Fruit fly (Drosophila melanogaster) whole organism, embryonic: ENCODE results near the gene CG34269.

Experiments
- Atf6 ChIP-seq: fragments of 200-800 bp; sonication (Bioruptor generic); IDR thresholded peaks from 2 replicates; pipeline ENCODE4 v1.3.6; 2022; ENCODE audit warnings: missing biosample characterization, missing genetic modification characterization
- CG10274 ChIP-seq: fragments of 200-800 bp; sonication (Bioruptor generic); optimal IDR thresholded peaks from 3 replicates; lab custom pipeline; 2017; ENCODE audit warnings: missing biosample characterization, mild to moderate bottlenecking, missing genetic modification characterization
- CG10654 ChIP-seq: fragments of 200-800 bp; sonication (Bioruptor generic); optimal IDR thresholded peaks from 2 replicates; lab custom pipeline; 2016; ENCODE audit warnings: missing biosample characterization, missing genetic modification characterization
- CG11504 ChIP-seq: fragments of 200-800 bp; sonication (Bioruptor generic); optimal IDR thresholded peaks from 3 replicates; lab custom pipeline; 2019; ENCODE audit warnings: missing biosample characterization, mild to moderate bottlenecking, missing genetic modification characterization, moderate library complexity
- CG12155 ChIP-seq: fragments of 200-800 bp; sonication (Bioruptor generic); optimal IDR thresholded peaks from 3 replicates; lab custom pipeline; 2016; ENCODE audit warnings: missing biosample characterization, missing genetic modification characterization
- CG12236 ChIP-seq: fragments of 200-800 bp; sonication (Bioruptor generic); optimal IDR thresholded peaks from 2 replicates; lab custom pipeline; 2016; ENCODE audit warnings: missing biosample characterization, missing genetic modification characterization
- CG13123 ChIP-seq: fragments of 200-800 bp; sonication (Bioruptor generic); optimal IDR thresholded peaks from 2 replicates; lab custom pipeline; 2016; ENCODE audit warnings: missing biosample characterization, missing genetic modification characterization
- CG17328 ChIP-seq: fragments of 200-800 bp; sonication (Bioruptor generic); IDR thresholded peaks from 2 replicates; pipeline ENCODE4 v1.3.6; 2022; ENCODE audit warnings: missing biosample characterization, missing genetic modification characterization
- CG18619 ChIP-seq: fragments of 200-800 bp; sonication (Bioruptor generic); optimal IDR thresholded peaks from 3 replicates; lab custom pipeline; 2017; ENCODE audit warnings: missing biosample characterization, mild to moderate bottlenecking, missing genetic modification characterization
- CG31224 ChIP-seq: fragments of 200-800 bp; sonication (Bioruptor generic); IDR thresholded peaks from 2 replicates; pipeline ENCODE4 v1.3.6; 2022; ENCODE audit warnings: missing biosample characterization, missing genetic modification characterization
- CG3838 ChIP-seq: fragments of 200-800 bp; sonication (Bioruptor generic); optimal IDR thresholded peaks from 3 replicates; lab custom pipeline; 2016; ENCODE audit warnings: missing biosample characterization, missing genetic modification characterization
- CG4730 ChIP-seq: fragments of 200-800 bp; sonication (Bioruptor generic); IDR thresholded peaks from 2 replicates; pipeline ENCODE4 v1.3.6; 2022; ENCODE audit warnings: missing biosample characterization, missing genetic modification characterization
- CG7357 ChIP-seq: fragments of 200-800 bp; sonication (Bioruptor generic); IDR thresholded peaks from 3 replicates; pipeline ENCODE4 v1.3.6; 2022; ENCODE audit warnings: missing biosample characterization, missing genetic modification characterization
- CG7786 ChIP-seq: fragments of 200-800 bp; sonication (Bioruptor generic); optimal IDR thresholded peaks from 2 replicates; lab custom pipeline; 2016; ENCODE audit warnings: missing biosample characterization, missing genetic modification characterization
- CG7987 ChIP-seq: fragments of 200-800 bp; sonication (Bioruptor generic); optimal IDR thresholded peaks from 2 replicates; lab custom pipeline; 2018; ENCODE audit warnings: missing biosample characterization, mild to moderate bottlenecking, missing genetic modification characterization, moderate library complexity
- CG8281 ChIP-seq: fragments of 200-800 bp; sonication (Bioruptor generic); optimal IDR thresholded peaks from 2 replicates; lab custom pipeline; 2018; ENCODE audit warnings: missing biosample characterization, mild to moderate bottlenecking, missing genetic modification characterization, moderate library complexity
- CG8290 ChIP-seq, 3 experiments: fragments of 200-800 bp; sonication (Bioruptor generic); optimal IDR thresholded peaks; 2 replicates each; lab custom pipeline; 2016 to 2019; ENCODE audit warnings: missing biosample characterization in 3 of 3, missing genetic modification characterization in 3 of 3, mild to moderate bottlenecking in 2 of 3, moderate library complexity in 1 of 3
- CkIIα-i1 ChIP-seq: fragments of 200-800 bp; sonication (Bioruptor generic); IDR thresholded peaks from 2 replicates; pipeline ENCODE4 v1.3.6; 2022; ENCODE audit warnings: missing biosample characterization, missing genetic modification characterization
- Eip74EF ChIP-seq, 2 experiments: fragments of 200-800 bp in 1 of 2; fragments of >200 bp in 1 of 2; sonication (Bioruptor generic) in 1 of 2; optimal IDR thresholded peaks; 2 replicates each; lab custom pipeline; 2017 to 2019; ENCODE audit warnings: missing biosample characterization in 2 of 2, missing genetic modification characterization in 2 of 2, mild to moderate bottlenecking in 1 of 2, moderate library complexity in 1 of 2
- Elba2 ChIP-seq: fragments of 200-800 bp; sonication (Bioruptor generic); optimal IDR thresholded peaks from 3 replicates; lab custom pipeline; 2016; ENCODE audit warnings: missing biosample characterization, missing genetic modification characterization
- Ets97D ChIP-seq: fragments of 200-800 bp; sonication (Bioruptor generic); optimal IDR thresholded peaks from 3 replicates; lab custom pipeline; 2016; ENCODE audit warnings: missing biosample characterization, missing genetic modification characterization
- Fer3 ChIP-seq: fragments of 200-800 bp; sonication (Bioruptor generic); optimal IDR thresholded peaks from 2 replicates; lab custom pipeline; 2018; ENCODE audit warnings: missing biosample characterization, mild to moderate bottlenecking, missing genetic modification characterization, moderate library complexity
- H15 ChIP-seq: fragments of 200-800 bp; sonication (Bioruptor generic); IDR thresholded peaks from 3 replicates; pipeline ENCODE4 v1.3.6; 2022; ENCODE audit warnings: missing biosample characterization, missing genetic modification characterization
- HLH3B ChIP-seq: fragments of 200-800 bp; sonication (Bioruptor generic); IDR thresholded peaks from 2 replicates; pipeline ENCODE4 v1.3.6; 2022; ENCODE audit warnings: missing biosample characterization, missing genetic modification characterization
- HmgD ChIP-seq: fragments of 200-800 bp; sonication (Bioruptor generic); optimal IDR thresholded peaks from 3 replicates; lab custom pipeline; 2016; ENCODE audit warnings: missing biosample characterization, missing genetic modification characterization
- HmgZ ChIP-seq: fragments of 200-800 bp; sonication (Bioruptor generic); optimal IDR thresholded peaks from 2 replicates; lab custom pipeline; 2018; ENCODE audit warnings: missing biosample characterization, mild to moderate bottlenecking, missing genetic modification characterization
- Hr78 ChIP-seq, 2 experiments: fragments of 200-800 bp in 1 of 2; fragments of >200 bp in 1 of 2; sonication (Bioruptor generic) in 1 of 2; optimal IDR thresholded peaks; 2 replicates each; lab custom pipeline; 2017 to 2019; ENCODE audit warnings: missing biosample characterization in 2 of 2, missing genetic modification characterization in 2 of 2, mild to moderate bottlenecking in 1 of 2, moderate library complexity in 1 of 2
- Max ChIP-seq: fragments of 200-800 bp; sonication (Bioruptor generic); optimal IDR thresholded peaks from 2 replicates; lab custom pipeline; 2016; ENCODE audit warnings: missing biosample characterization, mild to moderate bottlenecking, missing genetic modification characterization
- Optix ChIP-seq: fragments of 200-800 bp; sonication (Bioruptor generic); IDR thresholded peaks from 3 replicates; pipeline ENCODE4 v1.3.6; 2022; ENCODE audit warnings: missing biosample characterization, missing genetic modification characterization
- Poxn ChIP-seq: fragments of 200-800 bp; sonication (Bioruptor generic); IDR thresholded peaks from 2 replicates; pipeline ENCODE4 v1.3.6; 2022; ENCODE audit warnings: missing biosample characterization, missing genetic modification characterization
- bcd ChIP-seq: fragments of 200-800 bp; sonication (Bioruptor generic); optimal IDR thresholded peaks from 2 replicates; lab custom pipeline; 2017; ENCODE audit warnings: missing biosample characterization, mild to moderate bottlenecking, missing genetic modification characterization
- bigmax ChIP-seq: fragments of 200-800 bp; sonication (Bioruptor generic); optimal IDR thresholded peaks from 2 replicates; lab custom pipeline; 2018; ENCODE audit warnings: missing biosample characterization, mild to moderate bottlenecking, missing genetic modification characterization
- btn ChIP-seq: fragments of 200-800 bp; sonication (Bioruptor generic); optimal IDR thresholded peaks from 2 replicates; lab custom pipeline; 2016; ENCODE audit warnings: missing biosample characterization, missing genetic modification characterization
- chinmo ChIP-seq: fragments of 200-800 bp; sonication (Bioruptor generic); IDR thresholded peaks from 4 replicates; pipeline ENCODE4 v1.3.6; 2022; ENCODE audit warnings: missing biosample characterization, missing genetic modification characterization; ENCODE audit not compliant: partially characterized antibody
- crc ChIP-seq: fragments of 200-800 bp; sonication (Bioruptor generic); optimal IDR thresholded peaks from 2 replicates; lab custom pipeline; 2016; ENCODE audit warnings: missing biosample characterization, missing genetic modification characterization
- fd102C ChIP-seq: fragments of 200-800 bp; sonication (Bioruptor generic); optimal IDR thresholded peaks from 2 replicates; lab custom pipeline; 2018; ENCODE audit warnings: missing biosample characterization, mild to moderate bottlenecking, missing genetic modification characterization, moderate library complexity
- gfzf ChIP-seq: fragments of 200-800 bp; sonication (Bioruptor generic); optimal IDR thresholded peaks from 2 replicates; lab custom pipeline; 2016; ENCODE audit warnings: missing biosample characterization, mild to moderate bottlenecking, missing genetic modification characterization, moderate library complexity
- kni ChIP-seq: fragments of 200-800 bp; sonication (Bioruptor generic); optimal IDR thresholded peaks from 3 replicates; lab custom pipeline; 2017; ENCODE audit warnings: mild to moderate bottlenecking, missing biosample characterization, missing genetic modification reagents, missing genetic modification characterization
- lab ChIP-seq: fragments of 200-800 bp; sonication (Bioruptor generic); optimal IDR thresholded peaks from 3 replicates; lab custom pipeline; 2017; ENCODE audit warnings: missing biosample characterization, missing genetic modification characterization, mild to moderate bottlenecking, moderate library complexity, missing genetic modification reagents
- lola ChIP-seq, 3 experiments: fragments of >200 bp in 2 of 3; fragments of 200-800 bp in 1 of 3; sonication (Bioruptor generic) in 1 of 3; optimal IDR thresholded peaks; 2 replicates each; lab custom pipeline; 2017 to 2019; ENCODE audit warnings: missing biosample characterization in 3 of 3, missing genetic modification characterization in 3 of 3, mild to moderate bottlenecking in 1 of 3, moderate library complexity in 1 of 3
- nom ChIP-seq: fragments of 200-800 bp; sonication (Bioruptor generic); optimal IDR thresholded peaks from 2 replicates; lab custom pipeline; 2017; ENCODE audit warnings: missing biosample characterization, missing genetic modification characterization, mild to moderate bottlenecking, moderate library complexity, missing genetic modification reagents
- repo ChIP-seq: fragments of 200-800 bp; sonication (Bioruptor generic); optimal IDR thresholded peaks from 2 replicates; lab custom pipeline; 2016; ENCODE audit warnings: missing biosample characterization, missing genetic modification characterization
- run ChIP-seq: fragments of 200-800 bp; sonication (Bioruptor generic); optimal IDR thresholded peaks from 3 replicates; lab custom pipeline; 2018; ENCODE audit warnings: missing biosample characterization, mild to moderate bottlenecking, missing genetic modification characterization
- tap ChIP-seq: fragments of 200-800 bp; optimal IDR thresholded peaks from 3 replicates; lab custom pipeline; 2019; ENCODE audit warnings: missing biosample characterization, mild to moderate bottlenecking, missing genetic modification characterization, moderate library complexity
- tll ChIP-seq, 2 experiments: fragments of 200-800 bp in 1 of 2; fragments of >200 bp in 1 of 2; sonication (Bioruptor generic) in 1 of 2; optimal IDR thresholded peaks; 2 replicates each; lab custom pipeline; 2017 to 2019; ENCODE audit warnings: missing biosample characterization in 2 of 2, missing genetic modification characterization in 2 of 2, mild to moderate bottlenecking in 1 of 2, moderate library complexity in 1 of 2
- vvl ChIP-seq: fragments of 200-800 bp; sonication (Bioruptor generic); IDR thresholded peaks from 2 replicates; pipeline ENCODE4 v1.3.6; 2022; ENCODE audit warnings: missing biosample characterization, missing genetic modification characterization
- zf30C ChIP-seq: fragments of 200-800 bp; sonication (Bioruptor generic); optimal IDR thresholded peaks from 3 replicates; lab custom pipeline; 2018; ENCODE audit warnings: missing biosample characterization, mild to moderate bottlenecking, missing genetic modification characterization
- zfh1 ChIP-seq: fragments of 200-800 bp; sonication (Bioruptor generic); IDR thresholded peaks from 3 replicates; pipeline ENCODE4 v1.3.6; 2022; ENCODE audit warnings: missing biosample characterization, missing genetic modification characterization

Gene CG34269

dm6 chr3L:557294-557693 lies 29.2 kb downstream of the CG34269 start (continued):
- TF ChIP-seq Poxn (GFP tag; lab: Robert Waterston, UW) (peak; percentile 42; the same call in 1 of the 2 replicates), CG7987 (no peak), zf30C (GFP tag; lab: Kevin White, UChicago) (no peak), HLH3B (GFP tag; lab: Robert Waterston, UW) (peak; percentile 39; the same call in 1 of the 2 replicates), Max (GFP tag; lab: Kevin White, UChicago) (no peak), CG18619 (GFP tag; lab: Kevin White, UChicago) (peak; percentile 35), CG12155 (GFP tag; lab: Kevin White, UChicago) (peak; percentile 40), H15 (GFP tag; lab: Robert Waterston, UW) (0 out of 3 replicates have a peak, but pooled peaks have one; percentile 48), CG17328 (peak; percentile 55; the same call in 1 of the 2 replicates), fd102C (GFP tag; lab: Kevin White, UChicago) (no peak), CG4730 (GFP tag; lab: Robert Waterston, UW) (peak; percentile 45), CG12236 (GFP tag; lab: Kevin White, UChicago) (no peak), zfh1 (GFP tag; lab: Robert Waterston, UW) (peak; percentile 51; the same call in 1 of the 3 replicates), CG3838 (no peak), vvl (GFP tag; lab: Robert Waterston, UW) (peak; percentile 51; the same call in 1 of the 2 replicates), CG31224 (GFP tag; lab: Robert Waterston, UW) (peak; percentile 67), run (tag; lab: Kevin White, UChicago) (no peak), bcd (peak; percentile 2), CG8281 (tag; lab: Kevin White, UChicago) (no peak), CG7786 (peak; percentile 60), CG10654 (GFP tag; lab: Kevin White, UChicago) (peak; percentile 15), Optix (GFP tag; lab: Robert Waterston, UW) (no peak), tll (GFP tag; optimal IDR thresholded peaks at IDR 0.05; lab: Kevin White, UChicago) (no peak), CkIIα-i1 (GFP tag; lab: Robert Waterston, UW) (no peak)
- TF ChIP-seq, all 482 proteins: peak for 216

- TF ChIP-seq Eip74EF (GFP tag; optimal IDR thresholded peaks at IDR 0.05; lab: Kevin White, UChicago) (no peak), HmgD (no peak), Elba2 (GFP tag; lab: Kevin White, UChicago) (no peak), CG11504 (tag; lab: Kevin White, UChicago) (no peak), crc (no peak), gfzf (GFP tag; lab: Kevin White, UChicago) (no peak), btn (GFP tag; lab: Kevin White, UChicago) (no peak), CG8290 (GFP tag; optimal IDR thresholded peaks at IDR 0.05; lab: Kevin White, UChicago) (no peak), CG8290 (tag; optimal IDR thresholded peaks at IDR 0.05; lab: Kevin White, UChicago) (peak in 1 of 2 experiments; percentile 3), CG7357 (GFP tag; lab: Robert Waterston, UW) (no peak), bigmax (GFP tag; lab: Kevin White, UChicago) (no peak), CG3838 (no peak), repo (GFP tag; lab: Kevin White, UChicago) (no peak), Ets97D (GFP tag; lab: Kevin White, UChicago) (no peak), CG8281 (tag; lab: Kevin White, UChicago) (no peak), nom (GFP tag; lab: Kevin White, UChicago) (no peak), CG13123 (GFP tag; lab: Kevin White, UChicago) (no peak), lab (GFP tag; lab: Kevin White, UChicago) (peak; percentile 73), Atf6 (GFP tag; lab: Robert Waterston, UW) (0 out of 2 replicates have a peak, but pooled peaks have one; percentile 21), CG10274 (GFP tag; lab: Kevin White, UChicago) (no peak), kni (GFP tag; lab: Kevin White, UChicago) (no peak), tap (no peak), Fer3 (tag; lab: Kevin White, UChicago) (no peak), HmgZ (tag; lab: Kevin White, UChicago) (peak; percentile 27), chinmo (GFP tag; lab: Robert Waterston, UW) (peak; percentile 84; the same call in 3 of the 4 replicates), Hr78 (GFP tag; optimal IDR thresholded peaks at IDR 0.05; lab: Kevin White, UChicago) (peak in 1 of 2 experiments; percentile 27), lola (GFP tag; optimal IDR thresholded peaks at IDR 0.05; lab: Kevin White, UChicago) (no peak)
These were observed 31.4 kb downstream of the CG34269 start for dm6 chr3L:559390-560034.
